Worm (Caenorhabditis elegans): ENCODE results near the gene ins-20.

- TF ChIP-seq atf-7 (tag; optimal IDR thresholded peaks at IDR 0.05): no peak
- no peak for TF ChIP-seq zim-3 (tag; optimal IDR thresholded peaks at IDR 0.05)
- no peak for TF ChIP-seq lag-1 (GFP tag; IDR thresholded peaks at IDR 0.05)
- no peak for TF ChIP-seq K12H6.12 (tag; optimal IDR thresholded peaks at IDR 0.05)
- no peak for TF ChIP-seq gei-17 (GFP tag; optimal IDR thresholded peaks at IDR 0.05)
- TF ChIP-seq hmg-1.2 (GFP tag; IDR thresholded peaks at IDR 0.05): no peak
- no peak for TF ChIP-seq nhr-27 (tag; optimal IDR thresholded peaks at IDR 0.05)
Measured at ce11 chrII:5969303-5969702, 41.3 kb upstream of the ins-20 start, which contains the start of gene B0034.4.

Measured in whole organism, young adult.